Worm (Caenorhabditis elegans) whole organism, L2 larva: ENCODE results near the gene Y47D3A.14.

Experiments used
- ceh-82 ChIP-seq: fragments of 150-350 bp; optimal IDR thresholded peaks from 2 replicates; lab custom pipeline; 2014; ENCODE audit warnings: missing biosample characterization, missing genetic modification characterization
- elt-1 ChIP-seq: fragments of 150-350 bp; optimal IDR thresholded peaks from 2 replicates; lab custom pipeline; 2014; ENCODE audit warnings: missing biosample characterization, missing genetic modification characterization
- lsy-2 ChIP-seq, 2 experiments: fragments of 150-350 bp in 1 of 2; sonication (generic microtip) in 1 of 2; optimal IDR thresholded peaks; 2 replicates each; lab custom pipeline; 2014 to 2017; ENCODE audit warnings: missing biosample characterization in 2 of 2, missing genetic modification characterization in 2 of 2
- zag-1 ChIP-seq: fragments of 150-350 bp; optimal IDR thresholded peaks from 2 replicates; lab custom pipeline; 2014; ENCODE audit warnings: missing biosample characterization, missing genetic modification characterization

- TF ChIP-seq elt-1 (tag; lab: Kevin White, UChicago) (no peak), lsy-2 (tag; optimal IDR thresholded peaks at IDR 0.05; lab: Kevin White, UChicago) (no peak), ceh-82 (tag; lab: Kevin White, UChicago) (no peak), zag-1 (tag; lab: Kevin White, UChicago) (no peak)
Observed at ce11 chrIII:11240776-11241175, 4.1 kb upstream of the Y47D3A.14 start.
